Worm (Caenorhabditis elegans): ENCODE data around the gene sru-23.

ce11 chrV:16009564-16009963, 37.2 kb upstream of the sru-23 start, which contains the start of gene str-233:
- TF ChIP-seq saeg-2 (GFP tag; IDR thresholded peaks at IDR 0.05), result no peak
- no peak for TF ChIP-seq Y75B8A.6 (GFP tag; IDR thresholded peaks at IDR 0.05)
- TF ChIP-seq vab-7 (GFP tag; IDR thresholded peaks at IDR 0.05), result no peak
- no peak for TF ChIP-seq lin-39 (tag; optimal IDR thresholded peaks at IDR 0.05)
- TF ChIP-seq T26A8.4 (GFP tag; IDR thresholded peaks at IDR 0.05), result no peak
